Fruit fly (Drosophila melanogaster): ENCODE data around the gene CG32444.

The CG32444 gene

dm6 chr3L:21640815-21641214 lies 4.1 kb downstream of the CG32444 start, which contains the start of gene Atox1 (continued):
- peak; percentile 7 for TF ChIP-seq CG7786 (GFP tag; optimal IDR thresholded peaks at IDR 0.05)
- TF ChIP-seq chinmo (GFP tag; IDR thresholded peaks at IDR 0.05; ENCODE audit: partially characterized antibody) = 0 out of 4 replicates have a peak, but pooled peaks have one; percentile 40
- peak; percentile 96 for TF ChIP-seq Ets97D (GFP tag; optimal IDR thresholded peaks at IDR 0.05)
- TF ChIP-seq nerfin-2 (GFP tag; IDR thresholded peaks at IDR 0.05; ENCODE audit: partially characterized antibody) = no peak
- TF ChIP-seq D19B (GFP tag; optimal IDR thresholded peaks at IDR 0.05) = no peak
- TF ChIP-seq CG30403 (GFP tag; optimal IDR thresholded peaks at IDR 0.05) = peak; percentile 5
- TF ChIP-seq tll (GFP tag; optimal IDR thresholded peaks at IDR 0.05) = no peak
- no peak for TF ChIP-seq zfh2 (GFP tag; optimal IDR thresholded peaks at IDR 0.05)
- no peak for TF ChIP-seq cwo (GFP tag; optimal IDR thresholded peaks at IDR 0.05)
- TF ChIP-seq grn (GFP tag; optimal IDR thresholded peaks at IDR 0.05) = no peak
- TF ChIP-seq twi (tag; optimal IDR thresholded peaks at IDR 0.05) = no peak
- TF ChIP-seq Drgx (GFP tag; IDR thresholded peaks at IDR 0.05) = no peak
- peak; percentile 32 for TF ChIP-seq tin (GFP tag; optimal IDR thresholded peaks at IDR 0.05)
- peak; percentile 5 for TF ChIP-seq CG9876 (GFP tag; optimal IDR thresholded peaks at IDR 0.05)
- peak; percentile 13 for TF ChIP-seq sd (tag; optimal IDR thresholded peaks at IDR 0.05)
- TF ChIP-seq mirr (GFP tag; optimal IDR thresholded peaks at IDR 0.05) = peak; percentile 54
- peak; percentile 16 for TF ChIP-seq Hsf (GFP tag; optimal IDR thresholded peaks at IDR 0.05)
- no peak for TF ChIP-seq fd96Cb (tag; optimal IDR thresholded peaks at IDR 0.05)
- no peak for TF ChIP-seq CG14860 (GFP tag; IDR thresholded peaks at IDR 0.05; ENCODE audit: partially characterized antibody)
- TF ChIP-seq NFAT (GFP tag; IDR thresholded peaks at IDR 0.05) = peak; percentile 41; the same call in 1 of the 2 replicates
- peak; percentile 37; the same call in 1 of the 3 replicates for TF ChIP-seq dysf (GFP tag; IDR thresholded peaks at IDR 0.05)
- no peak for TF ChIP-seq Optix (GFP tag; IDR thresholded peaks at IDR 0.05)
- no peak for TF ChIP-seq bab2 (GFP tag; optimal IDR thresholded peaks at IDR 0.05)
- TF ChIP-seq jing (GFP tag; optimal IDR thresholded peaks at IDR 0.05) = no peak
- TF ChIP-seq schlank (tag; optimal IDR thresholded peaks at IDR 0.05) = no peak
- peak; percentile 19 for TF ChIP-seq CG4854 (GFP tag; optimal IDR thresholded peaks at IDR 0.05)
- TF ChIP-seq Chrac-16 (GFP tag; optimal IDR thresholded peaks at IDR 0.05) = peak; percentile 10
- 0 out of 2 replicates have a peak, but pooled peaks have one; percentile 23 for TF ChIP-seq CG14014 (GFP tag; IDR thresholded peaks at IDR 0.05)
- no peak for TF ChIP-seq CG9437 (GFP tag; optimal IDR thresholded peaks at IDR 0.05)
- TF ChIP-seq esg (GFP tag; conservative IDR thresholded peaks at IDR 0.05) = no peak
- no peak for TF ChIP-seq CG14667 (GFP tag; IDR thresholded peaks at IDR 0.05)
- TF ChIP-seq CG1647 (GFP tag; optimal IDR thresholded peaks at IDR 0.05) = no peak
- TF ChIP-seq Blimp-1 (GFP tag; optimal IDR thresholded peaks at IDR 0.05) = no peak
- no peak for TF ChIP-seq CG10654 (GFP tag; optimal IDR thresholded peaks at IDR 0.05)
- TF ChIP-seq CG3726 (GFP tag; IDR thresholded peaks at IDR 0.05) = no peak
- peak; percentile 43; the same call in 1 of the 2 replicates for TF ChIP-seq CG42726 (GFP tag; IDR thresholded peaks at IDR 0.05; ENCODE audit: partially characterized antibody)
- TF ChIP-seq mld (GFP tag; IDR thresholded peaks at IDR 0.05; ENCODE audit: partially characterized antibody) = no peak
- no peak for TF ChIP-seq gt (GFP tag; IDR thresholded peaks at IDR 0.05)
- no peak for TF ChIP-seq CG2889 (GFP tag; IDR thresholded peaks at IDR 0.05)
- no peak for TF ChIP-seq lov (optimal IDR thresholded peaks at IDR 0.05)
- 0 out of 3 replicates have a peak, but pooled peaks have one; percentile 25 for TF ChIP-seq lov (GFP tag; IDR thresholded peaks at IDR 0.05)
- no peak for TF ChIP-seq Atf-2 (GFP tag; optimal IDR thresholded peaks at IDR 0.05)
- no peak for TF ChIP-seq CG17612 (GFP tag; IDR thresholded peaks at IDR 0.05)
- peak; percentile 47 for TF ChIP-seq lab (GFP tag; optimal IDR thresholded peaks at IDR 0.05)
- TF ChIP-seq fd64A (GFP tag; optimal IDR thresholded peaks at IDR 0.05) = no peak
- TF ChIP-seq ab (GFP tag; optimal IDR thresholded peaks at IDR 0.05) = no peak
- TF ChIP-seq Dbx (GFP tag; IDR thresholded peaks at IDR 0.05) = peak; percentile 69; the same call in 2 of the 3 replicates
- no peak for TF ChIP-seq CG8944 (GFP tag; optimal IDR thresholded peaks at IDR 0.05)
- no peak for TF ChIP-seq CG4360 (GFP tag; IDR thresholded peaks at IDR 0.05)
- TF ChIP-seq en (GFP tag; optimal IDR thresholded peaks at IDR 0.05) = no peak
- TF ChIP-seq CG16863 (GFP tag; optimal IDR thresholded peaks at IDR 0.05) = no peak
- TF ChIP-seq wor (GFP tag; IDR thresholded peaks at IDR 0.05) = no peak
